Fruit fly (Drosophila melanogaster) whole organism, embryonic: ENCODE measurements around the gene CG5618.

ENCODE experiments used
- Ada2b ChIP-seq: fragments of 200-800 bp; sonication (Bioruptor generic); IDR thresholded peaks from 2 replicates; pipeline ENCODE4 v1.3.6; 2022; ENCODE audit warnings: missing biosample characterization, missing genetic modification characterization
- Awh ChIP-seq: fragments of 200-800 bp; sonication (Bioruptor generic); IDR thresholded peaks from 2 replicates; pipeline ENCODE4, ENCODE4 v1.3.6; 2022; ENCODE audit warnings: missing biosample characterization, missing genetic modification characterization
- Bgb ChIP-seq: fragments of 200-800 bp; sonication (Bioruptor generic); IDR thresholded peaks from 2 replicates; pipeline ENCODE4 v1.3.6; 2022; ENCODE audit warnings: missing biosample characterization, missing genetic modification characterization; ENCODE audit not compliant: partially characterized antibody
- C15 ChIP-seq: fragments of 200-800 bp; sonication (Bioruptor generic); IDR thresholded peaks from 3 replicates; pipeline ENCODE4 v1.3.6; 2022; ENCODE audit warnings: missing biosample characterization, missing genetic modification characterization
- CG10462 ChIP-seq: fragments of 200-800 bp; sonication (Bioruptor generic); optimal IDR thresholded peaks from 2 replicates; lab custom pipeline; 2016; ENCODE audit warnings: missing biosample characterization, missing genetic modification characterization
- CG10543 ChIP-seq: fragments of 200-800 bp; sonication (Bioruptor generic); optimal IDR thresholded peaks from 3 replicates; lab custom pipeline; 2017; ENCODE audit warnings: missing biosample characterization, mild to moderate bottlenecking, missing genetic modification characterization, moderate library complexity
- CG11085 ChIP-seq: fragments of 200-800 bp; sonication (Bioruptor generic); IDR thresholded peaks from 2 replicates; pipeline ENCODE4 v1.3.6; 2022; ENCODE audit warnings: missing biosample characterization, missing genetic modification characterization
- CG12942 ChIP-seq: fragments of 200-800 bp; sonication (Bioruptor generic); optimal IDR thresholded peaks from 3 replicates; lab custom pipeline; 2016; ENCODE audit warnings: missing biosample characterization, missing genetic modification characterization
- CG1529 ChIP-seq: fragments of 200-800 bp; sonication (Bioruptor generic); optimal IDR thresholded peaks from 3 replicates; lab custom pipeline; 2018; ENCODE audit warnings: missing biosample characterization, missing genetic modification characterization
- CG15696 ChIP-seq: fragments of 200-800 bp; sonication (Bioruptor generic); optimal IDR thresholded peaks from 2 replicates; lab custom pipeline; 2019; ENCODE audit warnings: missing biosample characterization, mild to moderate bottlenecking, missing genetic modification characterization, moderate library complexity
- CG17568 ChIP-seq: fragments of 200-800 bp; sonication (Bioruptor generic); optimal IDR thresholded peaks from 2 replicates; lab custom pipeline; 2018; ENCODE audit warnings: missing biosample characterization, mild to moderate bottlenecking, missing genetic modification characterization, moderate library complexity
- CG31224 ChIP-seq: fragments of 200-800 bp; sonication (Bioruptor generic); IDR thresholded peaks from 2 replicates; pipeline ENCODE4 v1.3.6; 2022; ENCODE audit warnings: missing biosample characterization, missing genetic modification characterization
- CG32532 ChIP-seq: fragments of 200-800 bp; sonication (Bioruptor generic); IDR thresholded peaks from 2 replicates; pipeline ENCODE4 v1.3.6; 2022; ENCODE audit warnings: missing biosample characterization, missing genetic modification characterization
- CG4424 ChIP-seq: fragments of 200-800 bp; sonication (Bioruptor generic); optimal IDR thresholded peaks from 3 replicates; lab custom pipeline; 2016; ENCODE audit warnings: missing biosample characterization, missing genetic modification characterization
- CG6654 ChIP-seq: fragments of 200-800 bp; sonication (Bioruptor generic); optimal IDR thresholded peaks from 2 replicates; lab custom pipeline; 2017; ENCODE audit warnings: missing biosample characterization, mild to moderate bottlenecking, missing genetic modification characterization
- CG7987 ChIP-seq: fragments of 200-800 bp; sonication (Bioruptor generic); optimal IDR thresholded peaks from 2 replicates; lab custom pipeline; 2018; ENCODE audit warnings: missing biosample characterization, mild to moderate bottlenecking, missing genetic modification characterization, moderate library complexity
- CG8944 ChIP-seq: fragments of 200-800 bp; sonication (Bioruptor generic); optimal IDR thresholded peaks from 3 replicates; lab custom pipeline; 2016; ENCODE audit warnings: missing biosample characterization, missing genetic modification characterization
- CG9797 ChIP-seq: fragments of 200-800 bp; sonication (Bioruptor generic); optimal IDR thresholded peaks from 3 replicates; lab custom pipeline; 2018; ENCODE audit warnings: missing biosample characterization, mild to moderate bottlenecking, missing genetic modification characterization
- CkIIα-i1 ChIP-seq: fragments of 200-800 bp; sonication (Bioruptor generic); IDR thresholded peaks from 2 replicates; pipeline ENCODE4 v1.3.6; 2022; ENCODE audit warnings: missing biosample characterization, missing genetic modification characterization
- CrebB ChIP-seq: fragments of 200-800 bp; sonication (Bioruptor generic); optimal IDR thresholded peaks from 3 replicates; lab custom pipeline; 2018; ENCODE audit warnings: missing biosample characterization, mild to moderate bottlenecking, missing genetic modification characterization
- Dbx ChIP-seq: fragments of 200-800 bp; sonication (Bioruptor generic); IDR thresholded peaks from 3 replicates; pipeline ENCODE4 v1.3.6; 2022; ENCODE audit warnings: missing biosample characterization, missing genetic modification characterization
- Deaf1 ChIP-seq: fragments of 200-800 bp; optimal IDR thresholded peaks from 3 replicates; lab custom pipeline; 2019; ENCODE audit warnings: missing biosample characterization, mild to moderate bottlenecking, missing genetic modification characterization, moderate library complexity
- Dek ChIP-seq: fragments of 200-800 bp; sonication (Bioruptor generic); optimal IDR thresholded peaks from 3 replicates; lab custom pipeline; 2019; ENCODE audit warnings: missing biosample characterization, mild to moderate bottlenecking, missing genetic modification characterization, moderate library complexity
- Dll ChIP-seq: fragments of 200-800 bp; sonication (Bioruptor generic); IDR thresholded peaks from 4 replicates; pipeline ENCODE4 v1.3.6; 2022; ENCODE audit warnings: missing biosample characterization, missing genetic modification characterization; ENCODE audit not compliant: partially characterized antibody
- Dref ChIP-seq: fragments of 200-800 bp; sonication (Bioruptor generic); IDR thresholded peaks from 2 replicates; pipeline ENCODE4 v1.3.6; 2022; ENCODE audit warnings: missing biosample characterization, missing genetic modification characterization
- H15 ChIP-seq: fragments of 200-800 bp; sonication (Bioruptor generic); IDR thresholded peaks from 3 replicates; pipeline ENCODE4 v1.3.6; 2022; ENCODE audit warnings: missing biosample characterization, missing genetic modification characterization
- H2.0 ChIP-seq: fragments of 200-800 bp; sonication (Bioruptor generic); IDR thresholded peaks from 2 replicates; pipeline ENCODE4 v1.3.6; 2022; ENCODE audit warnings: missing biosample characterization, missing genetic modification characterization
- HHEX ChIP-seq: fragments of 200-800 bp; sonication (Bioruptor generic); optimal IDR thresholded peaks from 3 replicates; lab custom pipeline; 2017; ENCODE audit warnings: missing biosample characterization, mild to moderate bottlenecking, missing genetic modification characterization, missing genetic modification reagents
- HLH54F ChIP-seq: fragments of 200-800 bp; sonication (Bioruptor generic); optimal IDR thresholded peaks from 3 replicates; lab custom pipeline; 2016; ENCODE audit warnings: missing biosample characterization, missing genetic modification characterization
- Hr3 ChIP-seq: fragments of 200-800 bp; sonication (Bioruptor generic); optimal IDR thresholded peaks from 3 replicates; lab custom pipeline; 2016; ENCODE audit warnings: missing biosample characterization, missing genetic modification characterization
- Jarid2 ChIP-seq: fragments of 200-800 bp; sonication (Bioruptor generic); optimal IDR thresholded peaks from 3 replicates; lab custom pipeline; 2017; ENCODE audit warnings: mild to moderate bottlenecking, missing biosample characterization, missing genetic modification reagents, missing genetic modification characterization
- Myb ChIP-seq: fragments of 200-800 bp; sonication (Bioruptor generic); optimal IDR thresholded peaks from 2 replicates; lab custom pipeline; 2016; ENCODE audit warnings: missing biosample characterization, missing genetic modification characterization
- NK7.1 ChIP-seq: fragments of 200-800 bp; sonication (Bioruptor generic); optimal IDR thresholded peaks from 3 replicates; lab custom pipeline; 2016; ENCODE audit warnings: missing biosample characterization, missing genetic modification characterization
- Oaz ChIP-seq: fragments of 200-800 bp; sonication (Bioruptor generic); IDR thresholded peaks from 2 replicates; pipeline ENCODE4 v1.3.6; 2022; ENCODE audit warnings: missing biosample characterization, missing genetic modification characterization
- Pdp1 ChIP-seq, 2 experiments: fragments of 200-800 bp; sonication (Bioruptor generic); optimal IDR thresholded peaks; 3 replicates each; lab custom pipeline; 2016; ENCODE audit warnings: missing biosample characterization in 2 of 2, missing genetic modification characterization in 2 of 2, mild to moderate bottlenecking in 1 of 2, moderate library complexity in 1 of 2
- ap ChIP-seq: fragments of 200-800 bp; sonication (Bioruptor generic); IDR thresholded peaks from 2 replicates; pipeline ENCODE4 v1.3.6; 2022; ENCODE audit warnings: missing biosample characterization, missing genetic modification characterization
- ato ChIP-seq: fragments of 200-800 bp; sonication (Bioruptor generic); IDR thresholded peaks from 2 replicates; pipeline ENCODE4 v1.3.6; 2022; ENCODE audit warnings: missing biosample characterization, missing genetic modification characterization; ENCODE audit not compliant: partially characterized antibody
- az2 ChIP-seq: fragments of 200-800 bp; sonication (Bioruptor generic); optimal IDR thresholded peaks from 3 replicates; lab custom pipeline; 2016; ENCODE audit warnings: missing biosample characterization, missing genetic modification characterization
- cas ChIP-seq: fragments of 200-800 bp; sonication (Bioruptor generic); IDR thresholded peaks from 2 replicates; pipeline ENCODE4 v1.3.6; 2022; ENCODE audit warnings: missing biosample characterization, missing genetic modification characterization
- dpn ChIP-seq, 2 experiments: fragments of 200-800 bp; sonication (Bioruptor generic); optimal IDR thresholded peaks; 3 replicates each; lab custom pipeline; 2016; ENCODE audit warnings: missing biosample characterization in 2 of 2, missing genetic modification characterization in 2 of 2
- dysf ChIP-seq: fragments of 200-800 bp; sonication (Bioruptor generic); IDR thresholded peaks from 3 replicates; pipeline ENCODE4 v1.3.6; 2022; ENCODE audit warnings: missing biosample characterization, missing genetic modification characterization
- en ChIP-seq: fragments of 200-800 bp; sonication (Bioruptor generic); optimal IDR thresholded peaks from 2 replicates; lab custom pipeline; 2016; ENCODE audit warnings: missing biosample characterization, missing genetic modification characterization
- fd3F ChIP-seq: fragments of 200-800 bp; sonication (Bioruptor generic); optimal IDR thresholded peaks from 2 replicates; lab custom pipeline; 2018; ENCODE audit warnings: missing biosample characterization, mild to moderate bottlenecking, missing genetic modification characterization, moderate library complexity
- gce ChIP-seq: fragments of 200-800 bp; sonication (Bioruptor generic); IDR thresholded peaks from 3 replicates; pipeline ENCODE4 v1.3.6; 2022; ENCODE audit warnings: missing biosample characterization, missing genetic modification characterization
- grau ChIP-seq: fragments of 200-800 bp; optimal IDR thresholded peaks from 3 replicates; lab custom pipeline; 2019; ENCODE audit warnings: missing biosample characterization, mild to moderate bottlenecking, missing genetic modification characterization, moderate library complexity
- gsb ChIP-seq: fragments of 200-800 bp; sonication (Bioruptor generic); IDR thresholded peaks from 2 replicates; pipeline ENCODE4 v1.3.6; 2022; ENCODE audit warnings: missing biosample characterization, missing genetic modification characterization
- mirr ChIP-seq: fragments of 200-800 bp; sonication (Bioruptor generic); optimal IDR thresholded peaks from 3 replicates; lab custom pipeline; 2018; ENCODE audit warnings: missing biosample characterization, mild to moderate bottlenecking, missing genetic modification characterization
- oc ChIP-seq: fragments of 200-800 bp; sonication (Bioruptor generic); optimal IDR thresholded peaks from 2 replicates; lab custom pipeline; 2018; ENCODE audit warnings: missing biosample characterization, mild to moderate bottlenecking, missing genetic modification characterization, moderate library complexity
- repo ChIP-seq: fragments of 200-800 bp; sonication (Bioruptor generic); optimal IDR thresholded peaks from 2 replicates; lab custom pipeline; 2016; ENCODE audit warnings: missing biosample characterization, missing genetic modification characterization
- run ChIP-seq: fragments of 200-800 bp; sonication (Bioruptor generic); optimal IDR thresholded peaks from 3 replicates; lab custom pipeline; 2018; ENCODE audit warnings: missing biosample characterization, mild to moderate bottlenecking, missing genetic modification characterization
- sna ChIP-seq: fragments of 200-800 bp; sonication (Bioruptor generic); IDR thresholded peaks from 2 replicates; pipeline ENCODE4 v1.3.6; 2022; ENCODE audit warnings: missing biosample characterization, missing genetic modification characterization; ENCODE audit not compliant: partially characterized antibody
- tna ChIP-seq: fragments of 200-800 bp; sonication (Bioruptor generic); IDR thresholded peaks from 2 replicates; pipeline ENCODE4 v1.3.6; 2022; ENCODE audit warnings: missing biosample characterization, missing genetic modification characterization; ENCODE audit not compliant: partially characterized antibody

CG5618 gene

dm6 chr3L:20356613-20357012, 3.4 kb downstream of the CG5618 start, which contains the start of gene kin17 (continued):
- TF ChIP-seq ato (GFP tag; lab: Robert Waterston, UW) (no peak), dpn (GFP tag; optimal IDR thresholded peaks at IDR 0.05; lab: Kevin White, UChicago) (no peak), ap (GFP tag; lab: Robert Waterston, UW) (no peak), Myb (peak; percentile 52), sna (GFP tag; lab: Robert Waterston, UW) (peak; percentile 51; the same call in 1 of the 2 replicates), gsb (GFP tag; lab: Robert Waterston, UW) (no peak), CG1529 (no peak), oc (tag; lab: Kevin White, UChicago) (no peak), Jarid2 (no peak), Bgb (peak; percentile 74), CG15696 (tag; lab: Kevin White, UChicago) (no peak), Hr3 (GFP tag; lab: Kevin White, UChicago) (no peak), gce (GFP tag; lab: Robert Waterston, UW) (no peak), CkIIα-i1 (no peak), CG4424 (GFP tag; lab: Kevin White, UChicago) (no peak), repo (GFP tag; lab: Kevin White, UChicago) (no peak), tna (GFP tag; lab: Robert Waterston, UW) (peak; percentile 55; the same call in 1 of the 2 replicates), mirr (GFP tag; lab: Kevin White, UChicago) (no peak), CG6654 (GFP tag; lab: Kevin White, UChicago) (no peak), Dll (GFP tag; lab: Robert Waterston, UW) (peak; percentile 76; the same call in 3 of the 4 replicates), HHEX (GFP tag; lab: Kevin White, UChicago) (no peak), cas (GFP tag; lab: Robert Waterston, UW) (no peak), CG11085 (no peak), H2.0 (no peak), CG17568 (GFP tag; lab: Kevin White, UChicago) (no peak), HLH54F (GFP tag; lab: Kevin White, UChicago) (no peak), az2 (GFP tag; lab: Kevin White, UChicago) (no peak), Oaz (no peak), CG32532 (GFP tag; lab: Robert Waterston, UW) (no peak), CG8944 (GFP tag; lab: Kevin White, UChicago) (no peak), fd3F (no peak), CrebB (no peak), Awh (GFP tag; lab: Robert Waterston, UW) (no peak), CG31224 (no peak), H15 (GFP tag; lab: Robert Waterston, UW) (no peak), Ada2b (GFP tag; lab: Robert Waterston, UW) (no peak), Dbx (no peak), dysf (GFP tag; lab: Robert Waterston, UW) (no peak), run (no peak), CG10543 (GFP tag; lab: Kevin White, UChicago) (no peak), Dref (GFP tag; lab: Robert Waterston, UW) (peak; percentile 70), CG10462 (GFP tag; lab: Kevin White, UChicago) (peak; percentile 8), Dek (tag; lab: Kevin White, UChicago) (no peak), en (no peak), Pdp1 (GFP tag; optimal IDR thresholded peaks at IDR 0.05; lab: Kevin White, UChicago) (no peak), CG7987 (GFP tag; lab: Kevin White, UChicago) (no peak), grau (tag; lab: Kevin White, UChicago) (no peak), C15 (GFP tag; lab: Robert Waterston, UW) (no peak), CG9797 (GFP tag; lab: Kevin White, UChicago) (peak; percentile 84), Deaf1 (no peak), CG12942 (GFP tag; lab: Kevin White, UChicago) (no peak), NK7.1 (GFP tag; lab: Kevin White, UChicago) (no peak)
